Worm (Caenorhabditis elegans) whole organism, L2 larva: ENCODE measurements around the gene Y97E10C.1.
A peak's percentile ranks its signal among the peaks of the same experiment; 100 is the strongest.

Experiments
- F13H6.1 ChIP-seq: sonication (generic microtip); optimal IDR thresholded peaks from 2 replicates; lab custom pipeline; 2016; ENCODE audit warnings: missing genetic modification characterization, missing compliant biosample characterization
- mbf-1 ChIP-seq: sonication (generic microtip); optimal IDR thresholded peaks from 2 replicates; lab custom pipeline; 2017; ENCODE audit warnings: missing biosample characterization, missing genetic modification characterization
- nhr-12 ChIP-seq: fragments of 150-350 bp; optimal IDR thresholded peaks from 2 replicates; lab custom pipeline; 2014; ENCODE audit warnings: missing biosample characterization, missing genetic modification characterization
- sem-4 ChIP-seq: fragments of 150-350 bp; optimal IDR thresholded peaks from 2 replicates; lab custom pipeline; 2014; ENCODE audit warnings: missing biosample characterization, missing genetic modification reagents, missing genetic modification characterization
- zag-1 ChIP-seq: fragments of 150-350 bp; optimal IDR thresholded peaks from 2 replicates; lab custom pipeline; 2014; ENCODE audit warnings: missing biosample characterization, missing genetic modification characterization

- TF ChIP-seq zag-1 (tag; lab: Kevin White, UChicago) (peak; percentile 12), nhr-12 (tag; lab: Kevin White, UChicago) (no peak), mbf-1 (tag; lab: Kevin White, UChicago) (no peak), F13H6.1 (tag; lab: Kevin White, UChicago) (peak; percentile 36), sem-4 (tag; lab: Kevin White, UChicago) (no peak)
These were observed 30.6 kb downstream of the Y97E10C.1 start for ce11 chrV:7759270-7759669.
